Fruit fly (Drosophila melanogaster) whole organism, embryonic: ENCODE results near the gene rt.
A peak's percentile ranks its signal among the peaks of the same experiment; 100 is the strongest.

Source experiments
- BEAF-32 ChIP-seq: fragments of 200-800 bp; sonication (Bioruptor generic); optimal IDR thresholded peaks from 3 replicates; lab custom pipeline; 2017; ENCODE audit warnings: missing biosample characterization, missing genetic modification characterization, mild to moderate bottlenecking, moderate library complexity, missing genetic modification reagents
- CG1024 ChIP-seq: fragments of 200-800 bp; sonication (Bioruptor generic); IDR thresholded peaks from 2 replicates; pipeline ENCODE4 v1.3.6; 2022; ENCODE audit warnings: missing biosample characterization, missing genetic modification characterization
- CG10267 ChIP-seq: fragments of 200-800 bp; sonication (Bioruptor generic); optimal IDR thresholded peaks from 2 replicates; lab custom pipeline; 2018; ENCODE audit warnings: missing biosample characterization, mild to moderate bottlenecking, missing genetic modification characterization, moderate library complexity
- CG11695 ChIP-seq: fragments of 200-800 bp; sonication (Bioruptor generic); IDR thresholded peaks from 3 replicates; pipeline ENCODE4 v1.3.6; 2022; ENCODE audit warnings: missing biosample characterization, missing genetic modification characterization
- CG12391 ChIP-seq: fragments of 200-800 bp; sonication (Bioruptor generic); optimal IDR thresholded peaks from 3 replicates; lab custom pipeline; 2018; ENCODE audit warnings: missing biosample characterization, mild to moderate bottlenecking, missing genetic modification characterization, moderate library complexity
- CG12744 ChIP-seq: fragments of 200-800 bp; sonication (Bioruptor generic); optimal IDR thresholded peaks from 2 replicates; lab custom pipeline; 2016; ENCODE audit warnings: missing biosample characterization, missing genetic modification characterization
- CG13123 ChIP-seq: fragments of 200-800 bp; sonication (Bioruptor generic); optimal IDR thresholded peaks from 2 replicates; lab custom pipeline; 2016; ENCODE audit warnings: missing biosample characterization, missing genetic modification characterization
- CG1647 ChIP-seq: fragments of 200-800 bp; sonication (Bioruptor generic); optimal IDR thresholded peaks from 3 replicates; lab custom pipeline; 2016; ENCODE audit warnings: missing biosample characterization, missing genetic modification characterization
- CG16815 ChIP-seq: fragments of 200-800 bp; sonication (Bioruptor generic); optimal IDR thresholded peaks from 3 replicates; lab custom pipeline; 2017; ENCODE audit warnings: missing biosample characterization, mild to moderate bottlenecking, missing genetic modification characterization
- CG17328 ChIP-seq: fragments of 200-800 bp; sonication (Bioruptor generic); IDR thresholded peaks from 2 replicates; pipeline ENCODE4 v1.3.6; 2022; ENCODE audit warnings: missing biosample characterization, missing genetic modification characterization
- CG18764 ChIP-seq: fragments of 200-800 bp; sonication (Bioruptor generic); optimal IDR thresholded peaks from 3 replicates; lab custom pipeline; 2016; ENCODE audit warnings: missing biosample characterization, missing genetic modification characterization
- CG2120 ChIP-seq: fragments of 200-800 bp; sonication (Bioruptor generic); optimal IDR thresholded peaks from 3 replicates; lab custom pipeline; 2016; ENCODE audit warnings: missing biosample characterization, missing genetic modification characterization
- CG2202 ChIP-seq: fragments of 200-800 bp; sonication (Bioruptor generic); optimal IDR thresholded peaks from 2 replicates; lab custom pipeline; 2018; ENCODE audit warnings: missing biosample characterization, mild to moderate bottlenecking, missing genetic modification characterization
- CG2678 ChIP-seq: fragments of 200-800 bp; sonication (Bioruptor generic); optimal IDR thresholded peaks from 3 replicates; lab custom pipeline; 2019; ENCODE audit warnings: missing biosample characterization, mild to moderate bottlenecking, missing genetic modification characterization, moderate library complexity
- CG4360 ChIP-seq: fragments of 200-800 bp; sonication (Bioruptor generic); IDR thresholded peaks from 2 replicates; pipeline ENCODE4 v1.3.6; 2022; ENCODE audit warnings: missing biosample characterization, missing genetic modification characterization
- CG4854 ChIP-seq: fragments of 200-800 bp; sonication (Bioruptor generic); optimal IDR thresholded peaks from 2 replicates; lab custom pipeline; 2016; ENCODE audit warnings: missing biosample characterization, missing genetic modification characterization, inconsistent platforms
- CG7839 ChIP-seq: fragments of 200-800 bp; sonication (Bioruptor generic); optimal IDR thresholded peaks from 3 replicates; lab custom pipeline; 2018; ENCODE audit warnings: missing biosample characterization, mild to moderate bottlenecking, missing genetic modification characterization, moderate library complexity
- CG8089 ChIP-seq: fragments of 200-800 bp; sonication (Bioruptor generic); optimal IDR thresholded peaks from 3 replicates; lab custom pipeline; 2016; ENCODE audit warnings: missing biosample characterization, missing genetic modification characterization
- CG9727 ChIP-seq: fragments of 200-800 bp; sonication (Bioruptor generic); optimal IDR thresholded peaks from 3 replicates; lab custom pipeline; 2017; ENCODE audit warnings: missing biosample characterization, mild to moderate bottlenecking, missing genetic modification characterization
- CTCF ChIP-seq: fragments of 200-800 bp; sonication (Bioruptor generic); optimal IDR thresholded peaks from 2 replicates; lab custom pipeline; 2017; ENCODE audit warnings: missing biosample characterization, mild to moderate bottlenecking, missing genetic modification characterization, moderate library complexity
- Dfd ChIP-seq, 2 experiments: fragments of >200 bp; optimal IDR thresholded peaks; 2 replicates each; lab custom pipeline; 2017; ENCODE audit warnings: missing biosample characterization in 2 of 2, missing genetic modification characterization in 2 of 2
- Dll ChIP-seq: fragments of 200-800 bp; sonication (Bioruptor generic); IDR thresholded peaks from 4 replicates; pipeline ENCODE4 v1.3.6; 2022; ENCODE audit warnings: missing biosample characterization, missing genetic modification characterization; ENCODE audit not compliant: partially characterized antibody
- Doc2 ChIP-seq: fragments of 200-800 bp; sonication (Bioruptor generic); IDR thresholded peaks from 2 replicates; pipeline ENCODE4 v1.3.6; 2022; ENCODE audit warnings: missing biosample characterization, missing genetic modification characterization
- Elba2 ChIP-seq: fragments of 200-800 bp; sonication (Bioruptor generic); optimal IDR thresholded peaks from 3 replicates; lab custom pipeline; 2016; ENCODE audit warnings: missing biosample characterization, missing genetic modification characterization
- Fer2 ChIP-seq: fragments of 200-800 bp; sonication (Bioruptor generic); optimal IDR thresholded peaks from 2 replicates; lab custom pipeline; 2018; ENCODE audit warnings: missing biosample characterization, mild to moderate bottlenecking, missing genetic modification characterization, moderate library complexity
- HHEX ChIP-seq: fragments of 200-800 bp; sonication (Bioruptor generic); optimal IDR thresholded peaks from 3 replicates; lab custom pipeline; 2017; ENCODE audit warnings: missing biosample characterization, mild to moderate bottlenecking, missing genetic modification characterization, missing genetic modification reagents
- HLH4C ChIP-seq: fragments of 200-800 bp; sonication (Bioruptor generic); IDR thresholded peaks from 3 replicates; pipeline ENCODE4 v1.3.6; 2022; ENCODE audit warnings: missing biosample characterization, missing genetic modification characterization; ENCODE audit not compliant: partially characterized antibody
- Hsf ChIP-seq: fragments of 200-800 bp; sonication (Bioruptor generic); optimal IDR thresholded peaks from 3 replicates; lab custom pipeline; 2016; ENCODE audit warnings: missing biosample characterization, missing genetic modification characterization
- Meics ChIP-seq: fragments of 200-800 bp; sonication (Bioruptor generic); optimal IDR thresholded peaks from 2 replicates; lab custom pipeline; 2017; ENCODE audit warnings: missing biosample characterization, mild to moderate bottlenecking, missing genetic modification characterization
- NfI ChIP-seq: fragments of 200-800 bp; sonication (Bioruptor generic); optimal IDR thresholded peaks from 3 replicates; lab custom pipeline; 2018; ENCODE audit warnings: missing biosample characterization, mild to moderate bottlenecking, missing genetic modification characterization, moderate library complexity
- Spps ChIP-seq: fragments of 200-800 bp; sonication (Bioruptor generic); optimal IDR thresholded peaks from 2 replicates; lab custom pipeline; 2018; ENCODE audit warnings: missing biosample characterization, mild to moderate bottlenecking, missing genetic modification characterization
- cas ChIP-seq: fragments of 200-800 bp; sonication (Bioruptor generic); IDR thresholded peaks from 2 replicates; pipeline ENCODE4 v1.3.6; 2022; ENCODE audit warnings: missing biosample characterization, missing genetic modification characterization
- chif ChIP-seq, 2 experiments: fragments of 200-800 bp; sonication (Bioruptor generic); optimal IDR thresholded peaks; 3 replicates each; lab custom pipeline; 2016; ENCODE audit warnings: missing biosample characterization in 2 of 2, missing genetic modification characterization in 2 of 2
- fd96Cb ChIP-seq: fragments of 200-800 bp; sonication (Bioruptor generic); optimal IDR thresholded peaks from 2 replicates; lab custom pipeline; 2018; ENCODE audit warnings: missing biosample characterization, mild to moderate bottlenecking, missing genetic modification characterization, moderate library complexity
- fu2 ChIP-seq: fragments of 200-800 bp; sonication (Bioruptor generic); optimal IDR thresholded peaks from 2 replicates; lab custom pipeline; 2016; ENCODE audit warnings: missing biosample characterization, missing genetic modification characterization
- otp ChIP-seq: fragments of 200-800 bp; sonication (Bioruptor generic); IDR thresholded peaks from 3 replicates; pipeline ENCODE4, ENCODE4 v1.3.6; 2022; ENCODE audit warnings: missing biosample characterization, missing genetic modification characterization
- pho ChIP-seq: fragments of 200-800 bp; sonication (Bioruptor generic); optimal IDR thresholded peaks from 2 replicates; lab custom pipeline; 2016; ENCODE audit warnings: missing biosample characterization, missing genetic modification characterization
- pita ChIP-seq: fragments of 200-800 bp; sonication (Bioruptor generic); optimal IDR thresholded peaks from 2 replicates; lab custom pipeline; 2017; ENCODE audit warnings: missing biosample characterization, mild to moderate bottlenecking, missing genetic modification characterization
- pros ChIP-seq: fragments of 200-800 bp; sonication (Bioruptor generic); optimal IDR thresholded peaks from 3 replicates; lab custom pipeline; 2019; ENCODE audit warnings: missing biosample characterization, mild to moderate bottlenecking, missing genetic modification characterization, moderate library complexity
- ro ChIP-seq: fragments of 200-800 bp; sonication (Bioruptor generic); IDR thresholded peaks from 2 replicates; pipeline ENCODE4 v1.3.6; 2022; ENCODE audit warnings: missing biosample characterization, missing genetic modification characterization
- row ChIP-seq: fragments of 200-800 bp; sonication (Bioruptor generic); IDR thresholded peaks from 3 replicates; pipeline ENCODE4 v1.3.6; 2022; ENCODE audit warnings: missing biosample characterization, missing genetic modification characterization
- salm ChIP-seq: fragments of 200-800 bp; sonication (Bioruptor generic); optimal IDR thresholded peaks from 2 replicates; lab custom pipeline; 2018; ENCODE audit warnings: missing biosample characterization, mild to moderate bottlenecking, missing genetic modification characterization
- sc ChIP-seq, 3 experiments: fragments of >200 bp in 2 of 3; fragments of 200-800 bp in 1 of 3; sonication (Bioruptor generic) in 1 of 3; optimal IDR thresholded peaks; 2 replicates in 2 of 3; 3 replicates in 1 of 3; lab custom pipeline; 2017; ENCODE audit warnings: mild to moderate bottlenecking in 1 of 3, missing biosample characterization in 1 of 3, missing genetic modification characterization in 1 of 3, missing genetic modification reagents in 1 of 3
- sim ChIP-seq: fragments of 200-800 bp; sonication (Bioruptor generic); IDR thresholded peaks from 2 replicates; pipeline ENCODE4 v1.3.6; 2022; ENCODE audit warnings: missing biosample characterization, missing genetic modification characterization
- slbo ChIP-seq: fragments of 200-800 bp; sonication (Bioruptor generic); IDR thresholded peaks from 2 replicates; pipeline ENCODE4 v1.3.6; 2022; ENCODE audit warnings: missing biosample characterization, missing genetic modification characterization
- sob ChIP-seq: fragments of 200-800 bp; sonication (Bioruptor generic); IDR thresholded peaks from 2 replicates; pipeline ENCODE4 v1.3.6; 2022; ENCODE audit warnings: missing biosample characterization, missing genetic modification characterization
- stc ChIP-seq: fragments of 200-800 bp; sonication (Bioruptor generic); IDR thresholded peaks from 2 replicates; pipeline ENCODE4 v1.3.6; 2022; ENCODE audit warnings: missing biosample characterization, missing genetic modification characterization
- tap ChIP-seq: fragments of 200-800 bp; optimal IDR thresholded peaks from 3 replicates; lab custom pipeline; 2019; ENCODE audit warnings: missing biosample characterization, mild to moderate bottlenecking, missing genetic modification characterization, moderate library complexity
- zen2 ChIP-seq: fragments of 200-800 bp; sonication (Bioruptor generic); IDR thresholded peaks from 3 replicates; pipeline ENCODE4 v1.3.6; 2022; ENCODE audit warnings: missing biosample characterization, missing genetic modification characterization; ENCODE audit not compliant: partially characterized antibody

Gene rt

DNA sequence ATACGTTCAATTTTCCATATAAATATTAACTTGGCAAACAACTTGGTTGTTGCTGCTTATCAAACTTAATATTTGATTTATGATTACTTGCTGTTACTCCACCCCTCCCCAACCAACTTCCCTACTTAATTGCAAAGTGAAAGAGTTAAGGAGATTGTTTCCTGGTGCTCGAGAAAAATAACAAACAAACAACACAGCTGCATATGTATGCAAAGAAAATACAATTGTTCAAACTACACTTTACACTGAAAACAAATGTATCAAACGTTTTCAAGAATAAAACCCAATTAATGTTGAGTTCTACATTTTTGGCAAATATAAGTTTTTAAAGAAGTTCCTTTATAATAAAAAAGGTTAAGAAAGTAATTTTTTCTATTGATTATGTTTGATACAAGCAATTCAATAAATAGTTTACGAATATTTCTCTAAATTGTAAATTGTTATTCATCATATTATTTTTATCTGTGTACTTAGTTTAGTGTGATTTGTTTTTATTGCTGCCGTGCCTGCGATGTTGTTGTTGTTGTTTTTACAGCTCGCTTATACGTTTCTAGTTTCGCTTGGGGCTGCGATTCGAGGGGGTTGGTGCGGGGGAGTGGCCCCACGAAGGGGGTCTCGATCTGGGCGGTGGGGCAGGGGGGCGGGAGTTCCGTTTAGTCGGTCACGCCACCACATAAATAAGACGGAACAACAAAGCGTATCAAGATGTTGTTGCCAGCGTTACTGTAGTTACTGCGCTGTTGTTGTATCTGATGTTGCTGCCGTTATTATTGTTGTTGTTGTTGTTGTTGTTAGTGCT, 31.7 kb downstream of the rt start (continued):
- TF ChIP-seq pho (peak; percentile 55), CG17328 (peak; percentile 45), BEAF-32 (GFP tag; lab: Kevin White, UChicago) (no peak), CG10267 (tag; lab: Kevin White, UChicago) (peak; percentile 79), otp (GFP tag; lab: Robert Waterston, UW) (no peak), CG2120 (GFP tag; lab: Kevin White, UChicago) (peak; percentile 70), Fer2 (peak; percentile 50), CG1024 (GFP tag; lab: Robert Waterston, UW) (peak; percentile 28; the same call in 1 of the 2 replicates), stc (peak; percentile 77; the same call in 1 of the 2 replicates), CG11695 (GFP tag; lab: Robert Waterston, UW) (peak; percentile 80), CG8089 (GFP tag; lab: Kevin White, UChicago) (peak; percentile 42), Hsf (GFP tag; lab: Kevin White, UChicago) (peak; percentile 57), HHEX (GFP tag; lab: Kevin White, UChicago) (peak; percentile 64), CG9727 (GFP tag; lab: Kevin White, UChicago) (peak; percentile 84), CG12744 (GFP tag; lab: Kevin White, UChicago) (peak; percentile 20), HLH4C (GFP tag; lab: Robert Waterston, UW) (no peak), CG2678 (peak; percentile 91), Meics (GFP tag; lab: Kevin White, UChicago) (peak; percentile 79), sc (optimal IDR thresholded peaks at IDR 0.05; lab: Kevin White, UChicago) (no peak), sc (GFP tag; optimal IDR thresholded peaks at IDR 0.05; lab: Kevin White, UChicago) (peak; percentile 71), zen2 (no peak), CG1647 (GFP tag; lab: Kevin White, UChicago) (peak; percentile 15), Doc2 (GFP tag; lab: Robert Waterston, UW) (no peak), salm (peak; percentile 44), tap (tag; lab: Kevin White, UChicago) (peak; percentile 60), fu2 (GFP tag; lab: Kevin White, UChicago) (peak; percentile 5), Dfd (GFP tag; optimal IDR thresholded peaks at IDR 0.05; lab: Kevin White, UChicago) (peak in 1 of 2 experiments; percentile 77), CG4854 (GFP tag; lab: Kevin White, UChicago) (peak; percentile 32), pita (no peak), sob (peak; percentile 28; the same call in 1 of the 2 replicates), cas (GFP tag; lab: Robert Waterston, UW) (no peak), CG2202 (tag; lab: Kevin White, UChicago) (peak; percentile 63), CG13123 (GFP tag; lab: Kevin White, UChicago) (peak; percentile 27), ro (GFP tag; lab: Robert Waterston, UW) (peak; percentile 31; the same call in 1 of the 2 replicates), CG12391 (tag; lab: Kevin White, UChicago) (peak; percentile 87), Dll (GFP tag; lab: Robert Waterston, UW) (no peak), row (GFP tag; lab: Robert Waterston, UW) (peak; percentile 74), NfI (GFP tag; lab: Kevin White, UChicago) (peak; percentile 39), CG18764 (GFP tag; lab: Kevin White, UChicago) (peak; percentile 59), Elba2 (no peak), CG4360 (GFP tag; lab: Robert Waterston, UW) (peak; percentile 92), slbo (peak; percentile 72), Spps (tag; lab: Kevin White, UChicago) (peak; percentile 46), CG7839 (tag; lab: Kevin White, UChicago) (peak; percentile 88), CG16815 (peak; percentile 56), chif (GFP tag; optimal IDR thresholded peaks at IDR 0.05; lab: Kevin White, UChicago) (peak; percentile 51 to 62), sim (GFP tag; lab: Robert Waterston, UW) (no peak), CTCF (GFP tag; lab: Kevin White, UChicago) (peak; percentile 2), fd96Cb (tag; lab: Kevin White, UChicago) (peak; percentile 78), pros (GFP tag; lab: Kevin White, UChicago) (no peak)
